Worm (Caenorhabditis elegans) whole organism, L4 larva: ENCODE results near the gene F23F1.6.

Experiments used
- nhr-237 ChIP-seq: sonication (generic microtip); optimal IDR thresholded peaks from 2 replicates; lab custom pipeline; 2017; ENCODE audit warnings: missing biosample characterization, missing genetic modification characterization
- pha-4 ChIP-seq, 2 experiments: fragments of 150-350 bp in 1 of 2; fragments of 200-800 bp in 1 of 2; sonication (Bioruptor generic) in 1 of 2; IDR thresholded peaks in 1 of 2; optimal IDR thresholded peaks in 1 of 2; 2 replicates each; pipeline versions ENCODE4 v1.3.6 to Lab custom; 2014 to 2022; ENCODE audit warnings: missing genetic modification characterization in 2 of 2, missing genetic modification reagents in 2 of 2, missing biosample characterization in 1 of 2, missing compliant biosample characterization in 1 of 2

DNA sequence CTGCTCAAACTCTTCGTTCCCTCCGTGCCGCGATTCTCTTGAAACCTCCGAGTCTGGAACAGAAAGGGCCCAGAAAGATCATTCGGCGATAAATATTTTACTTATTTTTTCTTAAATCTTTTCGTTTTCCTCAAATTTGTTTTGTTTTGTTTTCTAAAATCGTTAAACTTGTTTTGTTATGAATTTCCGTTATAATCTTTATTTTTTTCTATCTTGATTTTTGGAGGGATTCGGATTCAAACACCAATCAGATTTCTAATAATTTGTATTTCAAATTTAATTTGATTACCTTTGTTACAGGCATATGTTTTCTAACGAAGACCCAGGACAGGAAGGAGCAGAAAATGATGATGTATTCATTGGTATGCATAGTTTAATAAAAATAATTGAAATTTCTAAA lies 10.2 kb upstream of the F23F1.6 start, which contains the start of gene C23H3.5:
- TF ChIP-seq nhr-237 (tag; lab: Kevin White, UChicago) (no peak), pha-4 (GFP tag; IDR thresholded peaks at IDR 0.05; lab: Robert Waterston, UW) (no peak), pha-4 (tag; optimal IDR thresholded peaks at IDR 0.05; lab: Kevin White, UChicago) (no peak)
